Worm (Caenorhabditis elegans) whole organism, L4 larva: Measurements from ENCODE around the gene C44B9.2.

Source experiments
- F10B5.3 ChIP-seq: sonication (generic microtip); optimal IDR thresholded peaks from 2 replicates; lab custom pipeline; 2016; ENCODE audit warnings: mild to moderate bottlenecking, missing genetic modification characterization, missing compliant biosample characterization
- aha-1 ChIP-seq: fragments of 150-350 bp; peaks from one replicate; lab custom pipeline; 2014; ENCODE audit warnings: missing biosample characterization, missing genetic modification characterization
- ceh-28 ChIP-seq: fragments of 150-350 bp; optimal IDR thresholded peaks from 2 replicates; lab custom pipeline; 2014; ENCODE audit warnings: missing biosample characterization, missing genetic modification reagents, missing genetic modification characterization
- ceh-44 ChIP-seq: fragments of 200-800 bp; sonication (Bioruptor generic); IDR thresholded peaks from 2 replicates; pipeline ENCODE4 v1.3.6; 2022; ENCODE audit warnings: missing genetic modification reagents, missing genetic modification characterization, missing compliant biosample characterization
- ces-1 ChIP-seq: fragments of 150-350 bp; sonication (generic microtip); optimal IDR thresholded peaks from 4 replicates; lab custom pipeline; 2014; ENCODE audit warnings: missing biosample characterization, missing genetic modification reagents, missing genetic modification characterization
- daf-16 ChIP-seq, 3 experiments: sonication (generic microtip); optimal IDR thresholded peaks; 2 replicates each; lab custom pipeline; 2016 to 2017; ENCODE audit warnings: missing genetic modification characterization in 3 of 3, missing genetic modification reagents in 3 of 3, mild to moderate bottlenecking in 2 of 3, missing compliant biosample characterization in 2 of 3, missing biosample characterization in 1 of 3, moderate library complexity in 1 of 3
- daf-19 ChIP-seq: fragments of 200-800 bp; sonication (Bioruptor generic); conservative IDR thresholded peaks from 2 replicates; pipeline ENCODE4 v1.3.6; 2022; ENCODE audit warnings: missing genetic modification characterization, missing compliant biosample characterization
- dmd-9 ChIP-seq: fragments of 200-800 bp; sonication (Bioruptor generic); IDR thresholded peaks from 2 replicates; pipeline ENCODE4 v1.3.6; 2022; ENCODE audit warnings: missing genetic modification reagents, missing genetic modification characterization, missing compliant biosample characterization
- dpl-1 ChIP-seq: fragments of 150-350 bp; optimal IDR thresholded peaks from 2 replicates; lab custom pipeline; 2014; ENCODE audit warnings: missing biosample characterization, missing genetic modification reagents, missing genetic modification characterization
- fkh-10 ChIP-seq: fragments of 150-350 bp; optimal IDR thresholded peaks from 2 replicates; lab custom pipeline; 2014; ENCODE audit warnings: missing biosample characterization, missing genetic modification reagents, missing genetic modification characterization
- hlh-11 ChIP-seq: fragments of 200-800 bp; sonication (Bioruptor generic); optimal IDR thresholded peaks from 2 replicates; lab custom pipeline; 2018; ENCODE audit warnings: mild to moderate bottlenecking, missing genetic modification characterization, missing compliant biosample characterization
- hlh-30 ChIP-seq: sonication (generic microtip); optimal IDR thresholded peaks from 2 replicates; lab custom pipeline; 2017; ENCODE audit warnings: antibody characterized with exemption, mild to moderate bottlenecking, missing genetic modification characterization, missing compliant biosample characterization; ENCODE audit not compliant: insufficient read depth
- hmg-1.1 ChIP-seq: fragments of 200-800 bp; sonication (Bioruptor generic); IDR thresholded peaks from 2 replicates; pipeline ENCODE4 v1.3.6; 2022; ENCODE audit warnings: missing genetic modification reagents, missing genetic modification characterization, missing compliant biosample characterization
- lin-15B ChIP-seq: fragments of 150-350 bp; sonication (generic microtip); optimal IDR thresholded peaks from 3 replicates; lab custom pipeline; 2014; ENCODE audit warnings: missing biosample characterization, missing genetic modification characterization
- lin-29 ChIP-seq: fragments of 200-800 bp; sonication (Bioruptor generic); IDR thresholded peaks from 2 replicates; pipeline ENCODE4 v1.3.6; 2022; ENCODE audit warnings: missing genetic modification reagents, missing genetic modification characterization, missing compliant biosample characterization
- lin-38 ChIP-seq: fragments of 200-800 bp; sonication (Bioruptor generic); IDR thresholded peaks from 2 replicates; pipeline ENCODE4 v1.3.6; 2022; ENCODE audit warnings: missing genetic modification reagents, missing genetic modification characterization, missing compliant biosample characterization
- lsy-2 ChIP-seq, 2 experiments: fragments of 150-350 bp in 1 of 2; sonication (generic microtip) in 1 of 2; optimal IDR thresholded peaks; 2 replicates each; lab custom pipeline; 2014 to 2017; ENCODE audit warnings: missing biosample characterization in 2 of 2, missing genetic modification characterization in 2 of 2
- mdl-1 ChIP-seq, 2 experiments: fragments of 150-350 bp in 1 of 2; sonication (generic microtip) in 1 of 2; optimal IDR thresholded peaks; 2 replicates each; lab custom pipeline; 2014 to 2017; ENCODE audit warnings: missing biosample characterization in 2 of 2, missing genetic modification characterization in 2 of 2
- mep-1 ChIP-seq: fragments of 150-350 bp; sonication (generic microtip); optimal IDR thresholded peaks from 3 replicates; lab custom pipeline; 2014; ENCODE audit warnings: missing biosample characterization, missing genetic modification characterization
- mes-2 ChIP-seq: sonication (generic microtip); optimal IDR thresholded peaks from 2 replicates; lab custom pipeline; 2016; ENCODE audit warnings: missing genotype, mild to moderate bottlenecking, missing genetic modification characterization, missing compliant biosample characterization; ENCODE audit not compliant: poor library complexity, severe bottlenecking
- nhr-10 ChIP-seq: fragments of 150-350 bp; optimal IDR thresholded peaks from 2 replicates; lab custom pipeline; 2014; ENCODE audit warnings: missing biosample characterization, missing genetic modification characterization
- nhr-11 ChIP-seq: fragments of 150-350 bp; optimal IDR thresholded peaks from 2 replicates; lab custom pipeline; 2014; ENCODE audit warnings: missing biosample characterization, missing genetic modification characterization
- nhr-237 ChIP-seq: sonication (generic microtip); optimal IDR thresholded peaks from 2 replicates; lab custom pipeline; 2017; ENCODE audit warnings: missing biosample characterization, missing genetic modification characterization
- nhr-6 ChIP-seq: fragments of 150-350 bp; optimal IDR thresholded peaks from 2 replicates; lab custom pipeline; 2014; ENCODE audit warnings: missing biosample characterization, missing genetic modification characterization
- pha-4 ChIP-seq, 2 experiments: fragments of 150-350 bp in 1 of 2; fragments of 200-800 bp in 1 of 2; sonication (Bioruptor generic) in 1 of 2; IDR thresholded peaks in 1 of 2; optimal IDR thresholded peaks in 1 of 2; 2 replicates each; pipeline versions ENCODE4 v1.3.6 to Lab custom; 2014 to 2022; ENCODE audit warnings: missing genetic modification characterization in 2 of 2, missing genetic modification reagents in 2 of 2, missing biosample characterization in 1 of 2, missing compliant biosample characterization in 1 of 2
- rbr-2 ChIP-seq: sonication (generic microtip); optimal IDR thresholded peaks from 2 replicates; lab custom pipeline; 2016; ENCODE audit warnings: missing genotype, missing genetic modification characterization, missing compliant biosample characterization
- saeg-2 ChIP-seq: fragments of 200-800 bp; sonication (Bioruptor generic); IDR thresholded peaks from 2 replicates; pipeline ENCODE4 v1.3.6; 2022; ENCODE audit warnings: missing genetic modification reagents, missing genetic modification characterization, missing compliant biosample characterization
- sdz-12 ChIP-seq: fragments of 200-800 bp; sonication (Bioruptor generic); optimal IDR thresholded peaks from 2 replicates; lab custom pipeline; 2018; ENCODE audit warnings: mild to moderate bottlenecking, missing genetic modification characterization, missing compliant biosample characterization
- set-16 ChIP-seq: fragments of 200-800 bp; sonication (Bioruptor generic); IDR thresholded peaks from 2 replicates; pipeline ENCODE4 v1.3.6; 2022; ENCODE audit warnings: missing genetic modification reagents, missing genetic modification characterization, missing compliant biosample characterization
- spr-1 ChIP-seq: sonication (generic microtip); optimal IDR thresholded peaks from 2 replicates; lab custom pipeline; 2016; ENCODE audit warnings: mild to moderate bottlenecking, missing genetic modification characterization, missing compliant biosample characterization
- spr-3 ChIP-seq: fragments of 200-800 bp; sonication (Bioruptor generic); optimal IDR thresholded peaks from 2 replicates; lab custom pipeline; 2018; ENCODE audit warnings: mild to moderate bottlenecking, missing genetic modification characterization, missing compliant biosample characterization
- unc-62 ChIP-seq, 3 experiments: fragments of 150-350 bp in 1 of 3; sonication (generic microtip); optimal IDR thresholded peaks in 2 of 3; peaks in 1 of 3; 1 replicate in 1 of 3; 2 replicates in 2 of 3; lab custom pipeline; 2014 to 2017; ENCODE audit warnings: missing biosample characterization in 3 of 3, missing genetic modification characterization in 3 of 3, missing genetic modification reagents in 3 of 3, missing genotype in 1 of 3
- zfp-2 ChIP-seq: sonication (generic microtip); optimal IDR thresholded peaks from 2 replicates; lab custom pipeline; 2016; ENCODE audit warnings: mild to moderate bottlenecking, missing genetic modification characterization, missing compliant biosample characterization
- zip-2 ChIP-seq: fragments of 150-350 bp; optimal IDR thresholded peaks from 2 replicates; lab custom pipeline; 2014; ENCODE audit warnings: missing biosample characterization, missing genetic modification characterization
- ztf-11 ChIP-seq: fragments of 150-350 bp; optimal IDR thresholded peaks from 2 replicates; lab custom pipeline; 2014; ENCODE audit warnings: missing biosample characterization, missing genetic modification characterization

C44B9.2 gene

DNA sequence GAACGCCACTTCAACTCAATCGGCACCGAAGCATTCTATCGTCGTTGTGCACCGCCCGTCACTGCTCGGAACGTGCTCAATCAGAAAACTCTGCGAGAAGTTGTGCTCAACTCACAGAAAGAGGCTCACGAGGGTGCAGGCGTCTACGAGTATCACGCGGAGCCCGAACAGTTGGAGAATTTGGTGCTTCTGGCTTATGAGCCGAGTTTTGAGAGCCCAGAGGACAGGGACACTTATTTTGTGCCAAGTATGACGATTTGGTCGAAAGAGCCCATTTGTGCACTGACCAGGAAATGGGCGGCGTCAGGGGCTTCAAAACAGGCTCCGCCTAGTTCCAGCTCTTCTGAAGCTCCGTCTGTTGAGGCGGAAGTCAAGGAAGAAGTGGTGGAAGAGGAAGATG, 13.6 kb downstream of the C44B9.2 start:
- no peak for TF ChIP-seq saeg-2
- no peak for TF ChIP-seq nhr-237
- no peak for TF ChIP-seq daf-19
- TF ChIP-seq aha-1 (tag; lab: Kevin White, UChicago) = peak; percentile 93
- peak; percentile 45 for TF ChIP-seq set-16 (GFP tag; lab: Robert Waterston, UW)
- no peak for TF ChIP-seq dmd-9
- no peak for TF ChIP-seq pha-4 (GFP tag; IDR thresholded peaks at IDR 0.05; lab: Robert Waterston, UW)
- no peak for TF ChIP-seq pha-4 (tag; optimal IDR thresholded peaks at IDR 0.05; lab: Kevin White, UChicago)
- no peak for TF ChIP-seq zip-2
- TF ChIP-seq spr-1 (tag; lab: Kevin White, UChicago) = no peak
- TF ChIP-seq zfp-2 (tag; lab: Kevin White, UChicago) = no peak
- no peak for TF ChIP-seq ces-1 (GFP tag; lab: Kevin White, UChicago)
- no peak for TF ChIP-seq dpl-1
- TF ChIP-seq F10B5.3 (tag; lab: Kevin White, UChicago) = no peak
- TF ChIP-seq spr-3 (GFP tag; lab: Kevin White, UChicago) = no peak

- TF ChIP-seq lin-29 (GFP tag; lab: Robert Waterston, UW) = no peak
Observed at ce11 chrIII:10894220-10894619, 19.0 kb downstream of the C44B9.2 start, which contains the start of gene fbxb-87. fbxb-87 (plus strand) TSS chrIII:10894520.

ce11 chrIII:10895817-10896413, 20.7 kb downstream of the C44B9.2 start, which contains the start of gene com-1:
com-1 (plus strand) TSS chrIII:10896363.
- TF ChIP-seq ceh-44 = no peak
- peak; percentile 79 for TF ChIP-seq mes-2 (tag; lab: Kevin White, UChicago)
- TF ChIP-seq hlh-11 (tag; lab: Kevin White, UChicago) = no peak
- peak; percentile 52 for TF ChIP-seq dpl-1
- TF ChIP-seq rbr-2 = peak; percentile 12
- no peak for TF ChIP-seq pha-4 (GFP tag; IDR thresholded peaks at IDR 0.05; lab: Robert Waterston, UW)
- no peak for TF ChIP-seq pha-4 (tag; optimal IDR thresholded peaks at IDR 0.05; lab: Kevin White, UChicago)
- peak in 1 of 2 experiments; percentile 7 for TF ChIP-seq daf-16 (GFP tag; optimal IDR thresholded peaks at IDR 0.05; lab: Kevin White, UChicago)
- no peak for TF ChIP-seq daf-16 (tag; optimal IDR thresholded peaks at IDR 0.05; lab: Kevin White, UChicago)
- TF ChIP-seq lin-38 (GFP tag; lab: Robert Waterston, UW) = peak; percentile 92
- TF ChIP-seq nhr-6 = peak; percentile 21
- TF ChIP-seq nhr-10 (tag; lab: Kevin White, UChicago) = no peak

DNA sequence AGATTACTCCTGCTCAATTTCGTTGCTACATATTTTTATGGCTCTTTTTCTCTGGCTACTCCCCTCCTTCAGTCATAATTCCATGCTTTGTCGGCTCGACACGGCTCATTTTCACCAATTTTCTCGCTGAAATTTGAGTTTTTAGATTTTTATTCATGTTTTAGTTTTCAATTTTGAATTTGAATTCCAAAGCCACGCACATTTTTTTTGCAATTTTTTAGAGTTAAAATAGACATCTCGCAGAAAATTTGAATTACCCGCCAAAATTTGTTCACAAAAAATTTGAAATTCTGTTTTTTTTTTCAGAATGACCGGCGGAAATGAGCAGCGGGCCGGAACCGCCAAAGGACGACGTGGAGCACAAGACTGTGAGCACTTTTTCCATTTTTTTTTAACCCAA, 27.1 kb downstream of the C44B9.2 start, which contains the start of gene unc-119:
TSS of gene unc-119 (plus strand) at position 301 of the 400 bp plus-strand sequence.
- no peak for TF ChIP-seq ztf-11 (tag; lab: Kevin White, UChicago)

ce11 chrIII:10903009-10903609, 27.9 kb downstream of the C44B9.2 start:
- TF ChIP-seq ceh-28 (tag; lab: Kevin White, UChicago) (no peak), lin-15B (tag; lab: Kevin White, UChicago) (no peak), hlh-30 (tag; lab: Kevin White, UChicago) (peak; percentile 67), fkh-10 (GFP tag; lab: Kevin White, UChicago) (peak; percentile 76), nhr-11 (peak; percentile 77), rbr-2 (peak; percentile 46), mdl-1 (tag; optimal IDR thresholded peaks at IDR 0.05; lab: Kevin White, UChicago) (peak in 1 of 2 experiments; percentile 57), hmg-1.1 (GFP tag; lab: Robert Waterston, UW) (0 out of 2 replicates have a peak, but pooled peaks have one; percentile 20), mep-1 (tag; lab: Kevin White, UChicago) (peak; percentile 47), mes-2 (tag; lab: Kevin White, UChicago) (peak; percentile 1), lsy-2 (tag; optimal IDR thresholded peaks at IDR 0.05; lab: Kevin White, UChicago) (peak in 1 of 2 experiments; percentile 55), sdz-12 (GFP tag; lab: Kevin White, UChicago) (no peak), unc-62 (GFP tag; optimal IDR thresholded peaks at IDR 0.05 in 1 of 2; lab: Kevin White, UChicago) (peak in 1 of 2 experiments; percentile 78), unc-62 (tag; optimal IDR thresholded peaks at IDR 0.05; lab: Kevin White, UChicago) (no peak)
